Worm (Caenorhabditis elegans): ENCODE measurements around the gene gst-41.

ce11 chrV:7439807-7440206 lies 40.7 kb upstream of the gst-41 start, which contains the start of gene try-13:
- TF ChIP-seq ztf-29 (GFP tag; IDR thresholded peaks at IDR 0.05) (no peak), med-1 (GFP tag; optimal IDR thresholded peaks at IDR 0.05; ENCODE audit: insufficient read depth) (no peak)
